Worm (Caenorhabditis elegans) whole organism, L4 larva: ENCODE data around the gene apc-2.

Experiments
- F26F4.8 ChIP-seq: fragments of 200-800 bp; sonication (Bioruptor generic); conservative IDR thresholded peaks from 2 replicates; pipeline ENCODE4 v1.3.6; 2022; ENCODE audit warnings: missing genetic modification characterization, missing compliant biosample characterization
- T20F7.1 ChIP-seq: fragments of 200-800 bp; sonication (Bioruptor generic); optimal IDR thresholded peaks from 2 replicates; lab custom pipeline; 2018; ENCODE audit warnings: mild to moderate bottlenecking, missing genetic modification characterization, missing compliant biosample characterization
- Y105C5A.15 ChIP-seq: fragments of 200-800 bp; sonication (Bioruptor generic); IDR thresholded peaks from 2 replicates; pipeline ENCODE4 v1.3.6; 2022; ENCODE audit warnings: missing genetic modification characterization, missing compliant biosample characterization
- Y48G9A.11 ChIP-seq: fragments of 200-800 bp; sonication (Bioruptor generic); IDR thresholded peaks from 2 replicates; pipeline ENCODE4 v1.3.6; 2022; ENCODE audit warnings: missing genetic modification reagents, missing genetic modification characterization, missing compliant biosample characterization
- arid-1 ChIP-seq: fragments of 200-800 bp; sonication (Bioruptor generic); conservative IDR thresholded peaks from 2 replicates; pipeline ENCODE4 v1.3.6; 2022; ENCODE audit warnings: missing genetic modification reagents, missing genetic modification characterization, missing compliant biosample characterization
- ceh-20 ChIP-seq: fragments of 200-800 bp; sonication (Bioruptor generic); IDR thresholded peaks from 2 replicates; pipeline ENCODE4 v1.3.6; 2022; ENCODE audit warnings: missing genetic modification reagents, missing genetic modification characterization, missing compliant biosample characterization
- ceh-32 ChIP-seq: sonication (generic microtip); optimal IDR thresholded peaks from 2 replicates; lab custom pipeline; 2016; ENCODE audit warnings: mild to moderate bottlenecking, missing genetic modification characterization, missing compliant biosample characterization; ENCODE audit not compliant: poor library complexity
- ceh-44 ChIP-seq: fragments of 200-800 bp; sonication (Bioruptor generic); IDR thresholded peaks from 2 replicates; pipeline ENCODE4 v1.3.6; 2022; ENCODE audit warnings: missing genetic modification reagents, missing genetic modification characterization, missing compliant biosample characterization
- daf-19 ChIP-seq: fragments of 200-800 bp; sonication (Bioruptor generic); conservative IDR thresholded peaks from 2 replicates; pipeline ENCODE4 v1.3.6; 2022; ENCODE audit warnings: missing genetic modification characterization, missing compliant biosample characterization
- dpl-1 ChIP-seq: fragments of 150-350 bp; optimal IDR thresholded peaks from 2 replicates; lab custom pipeline; 2014; ENCODE audit warnings: missing biosample characterization, missing genetic modification reagents, missing genetic modification characterization
- duxl-1 ChIP-seq: sonication (generic microtip); optimal IDR thresholded peaks from 2 replicates; lab custom pipeline; 2016; ENCODE audit warnings: mild to moderate bottlenecking, missing genetic modification characterization, moderate library complexity, missing compliant biosample characterization; ENCODE audit not compliant: poor library complexity
- fkh-10 ChIP-seq: fragments of 150-350 bp; optimal IDR thresholded peaks from 2 replicates; lab custom pipeline; 2014; ENCODE audit warnings: missing biosample characterization, missing genetic modification reagents, missing genetic modification characterization
- fos-1 ChIP-seq: fragments of 150-350 bp; optimal IDR thresholded peaks from 2 replicates; lab custom pipeline; 2014; ENCODE audit warnings: missing biosample characterization, missing genetic modification characterization
- hlh-11 ChIP-seq: fragments of 200-800 bp; sonication (Bioruptor generic); optimal IDR thresholded peaks from 2 replicates; lab custom pipeline; 2018; ENCODE audit warnings: mild to moderate bottlenecking, missing genetic modification characterization, missing compliant biosample characterization
- hlh-30 ChIP-seq: sonication (generic microtip); optimal IDR thresholded peaks from 2 replicates; lab custom pipeline; 2017; ENCODE audit warnings: antibody characterized with exemption, mild to moderate bottlenecking, missing genetic modification characterization, missing compliant biosample characterization; ENCODE audit not compliant: insufficient read depth
- lim-7 ChIP-seq: fragments of 200-800 bp; sonication (Bioruptor generic); IDR thresholded peaks from 2 replicates; pipeline ENCODE4 v1.3.6; 2022; ENCODE audit warnings: missing genetic modification characterization, missing compliant biosample characterization
- lin-29 ChIP-seq: fragments of 200-800 bp; sonication (Bioruptor generic); IDR thresholded peaks from 2 replicates; pipeline ENCODE4 v1.3.6; 2022; ENCODE audit warnings: missing genetic modification reagents, missing genetic modification characterization, missing compliant biosample characterization
- lin-38 ChIP-seq: fragments of 200-800 bp; sonication (Bioruptor generic); IDR thresholded peaks from 2 replicates; pipeline ENCODE4 v1.3.6; 2022; ENCODE audit warnings: missing genetic modification reagents, missing genetic modification characterization, missing compliant biosample characterization
- lsy-2 ChIP-seq, 2 experiments: fragments of 150-350 bp in 1 of 2; sonication (generic microtip) in 1 of 2; optimal IDR thresholded peaks; 2 replicates each; lab custom pipeline; 2014 to 2017; ENCODE audit warnings: missing biosample characterization in 2 of 2, missing genetic modification characterization in 2 of 2
- madf-9 ChIP-seq: fragments of 200-800 bp; sonication (Bioruptor generic); conservative IDR thresholded peaks from 2 replicates; pipeline ENCODE4 v1.3.6; 2022; ENCODE audit warnings: missing genetic modification reagents, missing genetic modification characterization, missing compliant biosample characterization
- mes-2 ChIP-seq: sonication (generic microtip); optimal IDR thresholded peaks from 2 replicates; lab custom pipeline; 2016; ENCODE audit warnings: missing genotype, mild to moderate bottlenecking, missing genetic modification characterization, missing compliant biosample characterization; ENCODE audit not compliant: poor library complexity, severe bottlenecking
- nhr-11 ChIP-seq: fragments of 150-350 bp; optimal IDR thresholded peaks from 2 replicates; lab custom pipeline; 2014; ENCODE audit warnings: missing biosample characterization, missing genetic modification characterization
- nhr-237 ChIP-seq: sonication (generic microtip); optimal IDR thresholded peaks from 2 replicates; lab custom pipeline; 2017; ENCODE audit warnings: missing biosample characterization, missing genetic modification characterization
- nhr-42 ChIP-seq: fragments of 200-800 bp; sonication (Bioruptor generic); IDR thresholded peaks from 2 replicates; pipeline ENCODE4 v1.3.6; 2022; ENCODE audit warnings: missing genetic modification characterization, missing compliant biosample characterization
- nhr-6 ChIP-seq: fragments of 150-350 bp; optimal IDR thresholded peaks from 2 replicates; lab custom pipeline; 2014; ENCODE audit warnings: missing biosample characterization, missing genetic modification characterization
- nhr-76 ChIP-seq: fragments of 150-350 bp; optimal IDR thresholded peaks from 2 replicates; lab custom pipeline; 2014; ENCODE audit warnings: missing biosample characterization, missing genetic modification characterization
- pha-4 ChIP-seq, 2 experiments: fragments of 150-350 bp in 1 of 2; fragments of 200-800 bp in 1 of 2; sonication (Bioruptor generic) in 1 of 2; IDR thresholded peaks in 1 of 2; optimal IDR thresholded peaks in 1 of 2; 2 replicates each; pipeline versions ENCODE4 v1.3.6 to Lab custom; 2014 to 2022; ENCODE audit warnings: missing genetic modification characterization in 2 of 2, missing genetic modification reagents in 2 of 2, missing biosample characterization in 1 of 2, missing compliant biosample characterization in 1 of 2
- rbr-2 ChIP-seq: sonication (generic microtip); optimal IDR thresholded peaks from 2 replicates; lab custom pipeline; 2016; ENCODE audit warnings: missing genotype, missing genetic modification characterization, missing compliant biosample characterization
- snpc-4 ChIP-seq: fragments of 150-350 bp; optimal IDR thresholded peaks from 2 replicates; lab custom pipeline; 2014; ENCODE audit warnings: missing biosample characterization, missing genetic modification characterization
- unc-62 ChIP-seq, 3 experiments: fragments of 150-350 bp in 1 of 3; sonication (generic microtip); optimal IDR thresholded peaks in 2 of 3; peaks in 1 of 3; 1 replicate in 1 of 3; 2 replicates in 2 of 3; lab custom pipeline; 2014 to 2017; ENCODE audit warnings: missing biosample characterization in 3 of 3, missing genetic modification characterization in 3 of 3, missing genetic modification reagents in 3 of 3, missing genotype in 1 of 3
- zip-2 ChIP-seq: fragments of 150-350 bp; optimal IDR thresholded peaks from 2 replicates; lab custom pipeline; 2014; ENCODE audit warnings: missing biosample characterization, missing genetic modification characterization

apc-2 gene

ce11 chrIII:8069206-8069605 lies 11.2 kb upstream of the apc-2 start (continued):
- peak; percentile 71; the same call in 1 of the 2 replicates for TF ChIP-seq F26F4.8 (GFP tag; lab: Robert Waterston, UW)
- TF ChIP-seq rbr-2 (tag; lab: Kevin White, UChicago) = no peak
- 0 out of 2 replicates have a peak, but pooled peaks have one; percentile 23 for TF ChIP-seq arid-1 (GFP tag; lab: Robert Waterston, UW)
- TF ChIP-seq daf-19 (GFP tag; lab: Robert Waterston, UW) = no peak
- TF ChIP-seq nhr-42 (GFP tag; lab: Robert Waterston, UW) = no peak
- TF ChIP-seq mes-2 = peak; percentile 55
- TF ChIP-seq nhr-237 (tag; lab: Kevin White, UChicago) = no peak
- peak; percentile 39 for TF ChIP-seq snpc-4 (tag; lab: Kevin White, UChicago)
- TF ChIP-seq lin-29 (GFP tag; lab: Robert Waterston, UW) = no peak
- TF ChIP-seq ceh-44 (GFP tag; lab: Robert Waterston, UW) = no peak

ce11 chrIII:8077180-8077579 lies 3.2 kb upstream of the apc-2 start:
- TF ChIP-seq duxl-1 (tag; lab: Kevin White, UChicago) (no peak), unc-62 (GFP tag; optimal IDR thresholded peaks at IDR 0.05 in 1 of 2; lab: Kevin White, UChicago) (peak in 1 of 2 experiments; percentile 97), unc-62 (tag; optimal IDR thresholded peaks at IDR 0.05; lab: Kevin White, UChicago) (no peak), lim-7 (no peak), fkh-10 (GFP tag; lab: Kevin White, UChicago) (no peak), nhr-6 (no peak)

ce11 chrIII:8085355-8085754 lies 4.9 kb downstream of the apc-2 start, which contains the start of the genes K06H7.7 and grp-1:
Gene K06H7.7, minus strand, starts transcription at chrIII:8085475.
Gene grp-1, plus strand, starts transcription at chrIII:8085705.
- TF ChIP-seq zip-2 (tag; lab: Kevin White, UChicago) = no peak
- no peak for TF ChIP-seq nhr-11 (tag; lab: Kevin White, UChicago)
- peak; percentile 64 for TF ChIP-seq lin-38 (GFP tag; lab: Robert Waterston, UW)
- TF ChIP-seq nhr-76 (tag; lab: Kevin White, UChicago) = no peak
- no peak for TF ChIP-seq madf-9 (GFP tag; lab: Robert Waterston, UW)
- peak; percentile 34 for TF ChIP-seq hlh-30 (tag; lab: Kevin White, UChicago)
- no peak for TF ChIP-seq fos-1 (tag; lab: Kevin White, UChicago)
- TF ChIP-seq dpl-1 (GFP tag; lab: Kevin White, UChicago) = peak; percentile 66
- no peak for TF ChIP-seq Y48G9A.11
- peak; percentile 92 to 99 for TF ChIP-seq lsy-2 (tag; optimal IDR thresholded peaks at IDR 0.05; lab: Kevin White, UChicago)
- TF ChIP-seq mes-2 = peak; percentile 59
- no peak for TF ChIP-seq pha-4 (GFP tag; IDR thresholded peaks at IDR 0.05; lab: Robert Waterston, UW)
- peak; percentile 0 for TF ChIP-seq pha-4 (tag; optimal IDR thresholded peaks at IDR 0.05; lab: Kevin White, UChicago)
- TF ChIP-seq T20F7.1 (GFP tag; lab: Kevin White, UChicago) = peak; percentile 49
- no peak for TF ChIP-seq ceh-32
- TF ChIP-seq nhr-6 = peak; percentile 37
- no peak for TF ChIP-seq Y105C5A.15 (GFP tag; lab: Robert Waterston, UW)
- peak; percentile 42; the same call in 1 of the 2 replicates for TF ChIP-seq arid-1 (GFP tag; lab: Robert Waterston, UW)

ce11 chrIII:8088235-8088634 lies 7.8 kb downstream of the apc-2 start, which contains the start of gene vms-1:
Gene vms-1, plus strand, starts transcription at chrIII:8088535.
- TF ChIP-seq hlh-11 (tag; lab: Kevin White, UChicago) (no peak), ceh-20 (GFP tag; lab: Robert Waterston, UW) (no peak), dpl-1 (GFP tag; lab: Kevin White, UChicago) (no peak), Y105C5A.15 (GFP tag; lab: Robert Waterston, UW) (no peak), hlh-30 (tag; lab: Kevin White, UChicago) (no peak), rbr-2 (tag; lab: Kevin White, UChicago) (no peak)
- TF ChIP-seq, all 104 proteins: peak for 0
